Worm (Caenorhabditis elegans) whole organism, L3 larva: ENCODE results near the gene H10E21.4.

Source experiments
- ama-1 ChIP-seq: fragments of 150-350 bp; optimal IDR thresholded peaks from 2 replicates; lab custom pipeline; 2018
- elt-3 ChIP-seq, 3 experiments: fragments of 150-350 bp in 1 of 3; sonication (generic microtip) in 2 of 3; optimal IDR thresholded peaks; 2 replicates in 2 of 3; 4 replicates in 1 of 3; lab custom pipeline; 2014 to 2017; ENCODE audit warnings: missing biosample characterization in 3 of 3, missing genetic modification characterization in 3 of 3
- mml-1 ChIP-seq: fragments of 150-350 bp; sonication (generic microtip); optimal IDR thresholded peaks from 3 replicates; lab custom pipeline; 2014; ENCODE audit warnings: missing biosample characterization, missing genetic modification characterization
- nhr-11 ChIP-seq: fragments of 150-350 bp; optimal IDR thresholded peaks from 2 replicates; lab custom pipeline; 2014; ENCODE audit warnings: missing biosample characterization, missing genetic modification characterization
- nhr-28 ChIP-seq: fragments of 150-350 bp; optimal IDR thresholded peaks from 2 replicates; lab custom pipeline; 2014; ENCODE audit warnings: missing biosample characterization, missing genetic modification characterization
- unc-62 ChIP-seq: fragments of 150-350 bp; sonication (generic microtip); optimal IDR thresholded peaks from 4 replicates; lab custom pipeline; 2014; ENCODE audit warnings: missing biosample characterization, missing genetic modification reagents, missing genetic modification characterization

ce11 chrIII:17558-17957 lies 1.9 kb downstream of the H10E21.4 start:
- no peak for TF ChIP-seq elt-3 (tag; optimal IDR thresholded peaks at IDR 0.05; lab: Kevin White, UChicago)
- TF ChIP-seq nhr-28 (tag; lab: Kevin White, UChicago), result no peak
- TF ChIP-seq ama-1 (lab: Kevin White, UChicago), result no peak
- TF ChIP-seq nhr-11 (tag; lab: Kevin White, UChicago), result no peak
- TF ChIP-seq mml-1, result no peak
- TF ChIP-seq unc-62 (GFP tag; lab: Kevin White, UChicago), result no peak
